Worm (Caenorhabditis elegans): ENCODE data around the gene C27H6.9.

Gene C27H6.9

ce11 chrV:10019934-10020333, 37.3 kb downstream of the C27H6.9 start (continued):
- TF ChIP-seq ztf-11 (tag; optimal IDR thresholded peaks at IDR 0.05) (no peak), hlh-30 (tag; optimal IDR thresholded peaks at IDR 0.05; ENCODE audit: insufficient read depth) (peak; percentile 87), nhr-237 (tag; optimal IDR thresholded peaks at IDR 0.05) (no peak), madf-9 (GFP tag; conservative IDR thresholded peaks at IDR 0.05) (no peak), fkh-10 (GFP tag; optimal IDR thresholded peaks at IDR 0.05) (no peak), nhr-41 (GFP tag; IDR thresholded peaks at IDR 0.05) (no peak), cey-2 (tag; optimal IDR thresholded peaks at IDR 0.05; ENCODE audit: borderline replicate concordance, insufficient read depth) (no peak), ceh-44 (GFP tag; IDR thresholded peaks at IDR 0.05) (no peak), unc-130 (GFP tag; optimal IDR thresholded peaks at IDR 0.05) (no peak), dmd-8 (GFP tag; IDR thresholded peaks at IDR 0.05) (no peak), skn-1 (tag; optimal IDR thresholded peaks at IDR 0.05) (no peak), F26F4.8 (GFP tag; conservative IDR thresholded peaks at IDR 0.05) (no peak; the same call in 1 of the 2 replicates), egl-43 (GFP tag; IDR thresholded peaks at IDR 0.05) (no peak), F49E8.2 (tag; optimal IDR thresholded peaks at IDR 0.05; ENCODE audit: borderline replicate concordance) (no peak), hmg-1.1 (GFP tag; IDR thresholded peaks at IDR 0.05) (no peak), gei-8 (GFP tag; optimal IDR thresholded peaks at IDR 0.05) (no peak), nhr-42 (GFP tag; IDR thresholded peaks at IDR 0.05) (no peak), T20F7.1 (GFP tag; optimal IDR thresholded peaks at IDR 0.05) (no peak), snpc-1.2 (GFP tag; IDR thresholded peaks at IDR 0.05) (no peak), ceh-28 (tag; optimal IDR thresholded peaks at IDR 0.05) (no peak), rbr-2 (tag; optimal IDR thresholded peaks at IDR 0.05) (peak; percentile 58), nhr-102 (tag; optimal IDR thresholded peaks at IDR 0.05) (no peak), lin-15B (tag; optimal IDR thresholded peaks at IDR 0.05) (no peak), daf-19 (GFP tag; conservative IDR thresholded peaks at IDR 0.05) (no peak), hlh-11 (tag; optimal IDR thresholded peaks at IDR 0.05) (peak; percentile 64), egl-27 (tag; optimal IDR thresholded peaks at IDR 0.05) (no peak), F37D6.2 (tag; optimal IDR thresholded peaks at IDR 0.05) (no peak), tra-1 (GFP tag; IDR thresholded peaks at IDR 0.05) (no peak), mdt-29 (GFP tag; IDR thresholded peaks at IDR 0.05) (no peak), aly-2 (tag; optimal IDR thresholded peaks at IDR 0.05) (no peak), vab-7 (GFP tag; IDR thresholded peaks at IDR 0.05) (0 out of 2 replicates have a peak, but pooled peaks have one; percentile 20), F44E2.7 (GFP tag; IDR thresholded peaks at IDR 0.05) (no peak), ztf-7 (tag; optimal IDR thresholded peaks at IDR 0.05) (no peak), lsy-2 (tag; optimal IDR thresholded peaks at IDR 0.05) (no peak), nhr-77 (tag; optimal IDR thresholded peaks at IDR 0.05) (no peak), D1046.2 (GFP tag; IDR thresholded peaks at IDR 0.05) (no peak), saeg-2 (GFP tag; IDR thresholded peaks at IDR 0.05) (no peak), php-3 (GFP tag; IDR thresholded peaks at IDR 0.05) (no peak), nhr-76 (tag; optimal IDR thresholded peaks at IDR 0.05) (no peak), ceh-32 (tag; optimal IDR thresholded peaks at IDR 0.05; ENCODE audit: poor library complexity) (no peak), attf-4 (tag; optimal IDR thresholded peaks at IDR 0.05) (no peak), madf-5 (GFP tag; IDR thresholded peaks at IDR 0.05) (no peak), nhr-11 (tag; optimal IDR thresholded peaks at IDR 0.05) (peak; percentile 36), Y5F2A.4 (GFP tag; optimal IDR thresholded peaks at IDR 0.05) (no peak), dpl-1 (GFP tag; optimal IDR thresholded peaks at IDR 0.05) (no peak), nhr-48 (tag; optimal IDR thresholded peaks at IDR 0.05) (no peak), mep-1 (tag; optimal IDR thresholded peaks at IDR 0.05) (no peak), mes-2 (tag; optimal IDR thresholded peaks at IDR 0.05; ENCODE audit: poor library complexity, severe bottlenecking) (no peak), mxl-2 (GFP tag; conservative IDR thresholded peaks at IDR 0.05) (no peak), nhr-25 (tag; optimal IDR thresholded peaks at IDR 0.05; ENCODE audit: borderline replicate concordance, insufficient read depth) (no peak), ZK546.5 (tag; optimal IDR thresholded peaks at IDR 0.05) (no peak), fos-1 (tag; optimal IDR thresholded peaks at IDR 0.05) (no peak)

All from whole organism, L4 larva.